Fruit fly (Drosophila melanogaster) whole organism, embryonic: ENCODE results near the gene CG5181.

ENCODE experiments used
- Abd-B ChIP-seq: fragments of 200-800 bp; sonication (Bioruptor generic); optimal IDR thresholded peaks from 2 replicates; lab custom pipeline; 2018; ENCODE audit warnings: missing biosample characterization, mild to moderate bottlenecking, missing genetic modification characterization, moderate library complexity
- CG10431 ChIP-seq: fragments of 200-800 bp; sonication (Bioruptor generic); optimal IDR thresholded peaks from 3 replicates; lab custom pipeline; 2018; ENCODE audit warnings: missing biosample characterization, mild to moderate bottlenecking, missing genetic modification characterization
- CG11456 ChIP-seq: fragments of 200-800 bp; sonication (Bioruptor generic); IDR thresholded peaks from 3 replicates; pipeline ENCODE4 v1.3.6; 2022; ENCODE audit warnings: missing biosample characterization, missing genetic modification characterization
- CG12155 ChIP-seq: fragments of 200-800 bp; sonication (Bioruptor generic); optimal IDR thresholded peaks from 3 replicates; lab custom pipeline; 2016; ENCODE audit warnings: missing biosample characterization, missing genetic modification characterization
- CG15011 ChIP-seq: fragments of 200-800 bp; sonication (Bioruptor generic); optimal IDR thresholded peaks from 3 replicates; lab custom pipeline; 2018; ENCODE audit warnings: missing biosample characterization, mild to moderate bottlenecking, missing genetic modification characterization
- CG15073 ChIP-seq: fragments of 200-800 bp; sonication (Bioruptor generic); optimal IDR thresholded peaks from 2 replicates; lab custom pipeline; 2016; ENCODE audit warnings: missing biosample characterization, missing genetic modification characterization
- CG17328 ChIP-seq: fragments of 200-800 bp; sonication (Bioruptor generic); IDR thresholded peaks from 2 replicates; pipeline ENCODE4 v1.3.6; 2022; ENCODE audit warnings: missing biosample characterization, missing genetic modification characterization
- CG18599 ChIP-seq: fragments of 200-800 bp; sonication (Bioruptor generic); optimal IDR thresholded peaks from 3 replicates; lab custom pipeline; 2017; ENCODE audit warnings: missing biosample characterization, missing genetic modification characterization, mild to moderate bottlenecking, moderate library complexity, missing genetic modification reagents
- CG2120 ChIP-seq: fragments of 200-800 bp; sonication (Bioruptor generic); optimal IDR thresholded peaks from 3 replicates; lab custom pipeline; 2016; ENCODE audit warnings: missing biosample characterization, missing genetic modification characterization
- CG2202 ChIP-seq: fragments of 200-800 bp; sonication (Bioruptor generic); optimal IDR thresholded peaks from 2 replicates; lab custom pipeline; 2018; ENCODE audit warnings: missing biosample characterization, mild to moderate bottlenecking, missing genetic modification characterization
- CG30020 ChIP-seq: fragments of 200-800 bp; optimal IDR thresholded peaks from 2 replicates; lab custom pipeline; 2019; ENCODE audit warnings: missing biosample characterization, mild to moderate bottlenecking, missing genetic modification characterization, moderate library complexity
- CG32767 ChIP-seq: fragments of 200-800 bp; sonication (Bioruptor generic); IDR thresholded peaks from 2 replicates; pipeline ENCODE4 v1.3.6; 2022; ENCODE audit warnings: missing biosample characterization, missing genetic modification characterization
- CG6683 ChIP-seq: fragments of 200-800 bp; sonication (Bioruptor generic); optimal IDR thresholded peaks from 2 replicates; lab custom pipeline; 2017; ENCODE audit warnings: missing biosample characterization, mild to moderate bottlenecking, missing genetic modification characterization, missing genetic modification reagents
- CG6854 ChIP-seq: fragments of 200-800 bp; sonication (Bioruptor generic); optimal IDR thresholded peaks from 3 replicates; lab custom pipeline; 2017; ENCODE audit warnings: missing biosample characterization, mild to moderate bottlenecking, missing genetic modification characterization
- CG9727 ChIP-seq: fragments of 200-800 bp; sonication (Bioruptor generic); optimal IDR thresholded peaks from 3 replicates; lab custom pipeline; 2017; ENCODE audit warnings: missing biosample characterization, mild to moderate bottlenecking, missing genetic modification characterization
- CG9797 ChIP-seq: fragments of 200-800 bp; sonication (Bioruptor generic); optimal IDR thresholded peaks from 3 replicates; lab custom pipeline; 2018; ENCODE audit warnings: missing biosample characterization, mild to moderate bottlenecking, missing genetic modification characterization
- CHES-1-like ChIP-seq: fragments of 200-800 bp; sonication (Bioruptor generic); optimal IDR thresholded peaks from 2 replicates; lab custom pipeline; 2016; ENCODE audit warnings: missing biosample characterization, missing genetic modification characterization
- CTCF ChIP-seq: fragments of 200-800 bp; sonication (Bioruptor generic); optimal IDR thresholded peaks from 2 replicates; lab custom pipeline; 2017; ENCODE audit warnings: missing biosample characterization, mild to moderate bottlenecking, missing genetic modification characterization, moderate library complexity
- Dek ChIP-seq: fragments of 200-800 bp; sonication (Bioruptor generic); optimal IDR thresholded peaks from 3 replicates; lab custom pipeline; 2019; ENCODE audit warnings: missing biosample characterization, mild to moderate bottlenecking, missing genetic modification characterization, moderate library complexity
- ERR ChIP-seq: fragments of 200-800 bp; sonication (Bioruptor generic); optimal IDR thresholded peaks from 2 replicates; lab custom pipeline; 2016; ENCODE audit warnings: missing biosample characterization, missing genetic modification characterization
- Ets97D ChIP-seq: fragments of 200-800 bp; sonication (Bioruptor generic); optimal IDR thresholded peaks from 3 replicates; lab custom pipeline; 2016; ENCODE audit warnings: missing biosample characterization, missing genetic modification characterization
- Hmx ChIP-seq: fragments of 200-800 bp; sonication (Bioruptor generic); optimal IDR thresholded peaks from 2 replicates; lab custom pipeline; 2016; ENCODE audit warnings: missing biosample characterization, missing genetic modification characterization
- Lhr ChIP-seq: fragments of 200-800 bp; sonication (Bioruptor generic); optimal IDR thresholded peaks from 3 replicates; lab custom pipeline; 2017; ENCODE audit warnings: mild to moderate bottlenecking, missing biosample characterization, missing genetic modification reagents, missing genetic modification characterization
- MBD-R2 ChIP-seq: fragments of 200-800 bp; sonication (Bioruptor generic); IDR thresholded peaks from 2 replicates; pipeline ENCODE4 v1.3.6; 2022; ENCODE audit warnings: missing biosample characterization, missing genetic modification characterization
- MTF-1 ChIP-seq: fragments of 200-800 bp; sonication (Bioruptor generic); optimal IDR thresholded peaks from 2 replicates; lab custom pipeline; 2018; ENCODE audit warnings: missing biosample characterization, mild to moderate bottlenecking, missing genetic modification characterization, borderline replicate concordance
- Sox100B ChIP-seq: fragments of 200-800 bp; sonication (Bioruptor generic); optimal IDR thresholded peaks from 3 replicates; lab custom pipeline; 2018; ENCODE audit warnings: missing biosample characterization, mild to moderate bottlenecking, missing genetic modification characterization
- Ssrp ChIP-seq: fragments of 200-800 bp; sonication (Bioruptor generic); optimal IDR thresholded peaks from 2 replicates; lab custom pipeline; 2018; ENCODE audit warnings: missing biosample characterization, mild to moderate bottlenecking, missing genetic modification characterization, moderate library complexity
- br ChIP-seq: fragments of >200 bp; optimal IDR thresholded peaks from 2 replicates; lab custom pipeline; 2017
- chm ChIP-seq: fragments of 200-800 bp; sonication (Bioruptor generic); IDR thresholded peaks from 2 replicates; pipeline ENCODE4 v1.3.6; 2022; ENCODE audit warnings: missing biosample characterization, missing genetic modification characterization
- cwo ChIP-seq: fragments of 200-800 bp; sonication (Bioruptor generic); optimal IDR thresholded peaks from 3 replicates; lab custom pipeline; 2017; ENCODE audit warnings: missing biosample characterization, missing genetic modification characterization, mild to moderate bottlenecking, moderate library complexity, missing genetic modification reagents
- danr ChIP-seq: fragments of 200-800 bp; sonication (Bioruptor generic); IDR thresholded peaks from 2 replicates; pipeline ENCODE4 v1.3.6; 2022; ENCODE audit warnings: missing biosample characterization, missing genetic modification characterization
- ems ChIP-seq: fragments of 200-800 bp; sonication (Bioruptor generic); optimal IDR thresholded peaks from 3 replicates; lab custom pipeline; 2016; ENCODE audit warnings: missing biosample characterization, missing genetic modification characterization
- fd3F ChIP-seq: fragments of 200-800 bp; sonication (Bioruptor generic); optimal IDR thresholded peaks from 2 replicates; lab custom pipeline; 2018; ENCODE audit warnings: missing biosample characterization, mild to moderate bottlenecking, missing genetic modification characterization, moderate library complexity
- fru ChIP-seq: fragments of >200 bp; optimal IDR thresholded peaks from 2 replicates; lab custom pipeline; 2017
- ftz-f1 ChIP-seq: fragments of 200-800 bp; sonication (Bioruptor generic); optimal IDR thresholded peaks from 2 replicates; lab custom pipeline; 2016; ENCODE audit warnings: missing biosample characterization, missing genetic modification characterization
- lab ChIP-seq: fragments of 200-800 bp; sonication (Bioruptor generic); optimal IDR thresholded peaks from 3 replicates; lab custom pipeline; 2017; ENCODE audit warnings: missing biosample characterization, missing genetic modification characterization, mild to moderate bottlenecking, moderate library complexity, missing genetic modification reagents
- luna ChIP-seq: fragments of 200-800 bp; sonication (Bioruptor generic); optimal IDR thresholded peaks from 2 replicates; lab custom pipeline; 2016; ENCODE audit warnings: missing biosample characterization, missing genetic modification characterization
- mirr ChIP-seq: fragments of 200-800 bp; sonication (Bioruptor generic); optimal IDR thresholded peaks from 3 replicates; lab custom pipeline; 2018; ENCODE audit warnings: missing biosample characterization, mild to moderate bottlenecking, missing genetic modification characterization
- nerfin-1 ChIP-seq: fragments of 200-800 bp; sonication (Bioruptor generic); optimal IDR thresholded peaks from 3 replicates; lab custom pipeline; 2019; ENCODE audit warnings: missing biosample characterization, mild to moderate bottlenecking, missing genetic modification characterization, moderate library complexity
- nom ChIP-seq: fragments of 200-800 bp; sonication (Bioruptor generic); optimal IDR thresholded peaks from 2 replicates; lab custom pipeline; 2017; ENCODE audit warnings: missing biosample characterization, missing genetic modification characterization, mild to moderate bottlenecking, moderate library complexity, missing genetic modification reagents
- ro ChIP-seq: fragments of 200-800 bp; sonication (Bioruptor generic); IDR thresholded peaks from 2 replicates; pipeline ENCODE4 v1.3.6; 2022; ENCODE audit warnings: missing biosample characterization, missing genetic modification characterization
- run ChIP-seq: fragments of 200-800 bp; sonication (Bioruptor generic); optimal IDR thresholded peaks from 3 replicates; lab custom pipeline; 2018; ENCODE audit warnings: missing biosample characterization, mild to moderate bottlenecking, missing genetic modification characterization
- scrt ChIP-seq: fragments of 200-800 bp; sonication (Bioruptor generic); optimal IDR thresholded peaks from 2 replicates; lab custom pipeline; 2018; ENCODE audit warnings: missing biosample characterization, mild to moderate bottlenecking, missing genetic modification characterization, moderate library complexity
- sens ChIP-seq: fragments of 200-800 bp; sonication (Bioruptor generic); peaks from one replicate; lab custom pipeline; 2016; ENCODE audit warnings: missing biosample characterization, missing genetic modification characterization
- shn ChIP-seq: fragments of 200-800 bp; sonication (Bioruptor generic); optimal IDR thresholded peaks from 3 replicates; lab custom pipeline; 2016; ENCODE audit warnings: missing biosample characterization, missing genetic modification characterization
- sim ChIP-seq: fragments of 200-800 bp; sonication (Bioruptor generic); IDR thresholded peaks from 2 replicates; pipeline ENCODE4 v1.3.6; 2022; ENCODE audit warnings: missing biosample characterization, missing genetic modification characterization
- tap ChIP-seq: fragments of 200-800 bp; optimal IDR thresholded peaks from 3 replicates; lab custom pipeline; 2019; ENCODE audit warnings: missing biosample characterization, mild to moderate bottlenecking, missing genetic modification characterization, moderate library complexity
- tup ChIP-seq: fragments of 200-800 bp; sonication (Bioruptor generic); optimal IDR thresholded peaks from 2 replicates; lab custom pipeline; 2016; ENCODE audit warnings: missing biosample characterization, mild to moderate bottlenecking, missing genetic modification characterization, moderate library complexity
- vnd ChIP-seq: fragments of 200-800 bp; sonication (Bioruptor generic); IDR thresholded peaks from 3 replicates; pipeline ENCODE4 v1.3.6; 2022; ENCODE audit warnings: missing biosample characterization, missing genetic modification characterization; ENCODE audit not compliant: partially characterized antibody
- zen2 ChIP-seq: fragments of 200-800 bp; sonication (Bioruptor generic); IDR thresholded peaks from 3 replicates; pipeline ENCODE4 v1.3.6; 2022; ENCODE audit warnings: missing biosample characterization, missing genetic modification characterization; ENCODE audit not compliant: partially characterized antibody

The CG5181 gene

dm6 chr2L:7433957-7434736 lies 24.5 kb upstream of the CG5181 start (continued):
- TF ChIP-seq CG17328, result peak; percentile 63
- peak; percentile 29 for TF ChIP-seq CG6683 (GFP tag; lab: Kevin White, UChicago)
- TF ChIP-seq ro, result 0 out of 2 replicates have a peak, but pooled peaks have one; percentile 41
- peak; percentile 88 for TF ChIP-seq CG18599
- peak; percentile 86 for TF ChIP-seq lab (GFP tag; lab: Kevin White, UChicago)
- TF ChIP-seq CG15011 (GFP tag; lab: Kevin White, UChicago), result peak; percentile 50
- TF ChIP-seq Ssrp (tag; lab: Kevin White, UChicago), result peak; percentile 59
- peak; percentile 75; the same call in 1 of the 2 replicates for TF ChIP-seq MBD-R2 (GFP tag; lab: Robert Waterston, UW)
- no peak for TF ChIP-seq MTF-1
- TF ChIP-seq CG15073, result no peak
- peak; percentile 90 for TF ChIP-seq CG2120 (GFP tag; lab: Kevin White, UChicago)
- peak; percentile 82 for TF ChIP-seq mirr (GFP tag; lab: Kevin White, UChicago)
- no peak for TF ChIP-seq CTCF (GFP tag; lab: Kevin White, UChicago)
- no peak for TF ChIP-seq ERR (GFP tag; lab: Kevin White, UChicago)
- peak; percentile 90 for TF ChIP-seq CG11456 (GFP tag; lab: Robert Waterston, UW)
- TF ChIP-seq scrt (GFP tag; lab: Kevin White, UChicago), result peak; percentile 59
- TF ChIP-seq vnd, result no peak
- no peak for TF ChIP-seq CG30020 (tag; lab: Kevin White, UChicago)
- no peak for TF ChIP-seq Lhr (GFP tag; lab: Kevin White, UChicago)
- TF ChIP-seq Ets97D (GFP tag; lab: Kevin White, UChicago), result peak; percentile 19
- no peak for TF ChIP-seq CHES-1-like (GFP tag; lab: Kevin White, UChicago)
- peak; percentile 51; the same call in 1 of the 2 replicates for TF ChIP-seq CG32767 (GFP tag; lab: Robert Waterston, UW)
- TF ChIP-seq zen2, result no peak
- TF ChIP-seq fru (lab: Kevin White, UChicago), result no peak
- TF ChIP-seq CG9797, result no peak
- peak; percentile 73; the same call in 1 of the 2 replicates for TF ChIP-seq chm
- peak; percentile 44 for TF ChIP-seq run
- TF ChIP-seq nom, result no peak
- TF ChIP-seq luna (GFP tag; lab: Kevin White, UChicago), result no peak
- TF ChIP-seq Sox100B (GFP tag; lab: Kevin White, UChicago), result peak; percentile 71
- peak; percentile 19 for TF ChIP-seq ems (GFP tag; lab: Kevin White, UChicago)
- TF ChIP-seq fd3F (GFP tag; lab: Kevin White, UChicago), result peak; percentile 76
- TF ChIP-seq CG10431 (GFP tag; lab: Kevin White, UChicago), result no peak
- peak; percentile 82 for TF ChIP-seq CG9727
- TF ChIP-seq CG12155 (GFP tag; lab: Kevin White, UChicago), result peak; percentile 21
- no peak for TF ChIP-seq ftz-f1 (GFP tag; lab: Kevin White, UChicago)
- TF ChIP-seq sens, result peak; percentile 73
- no peak for TF ChIP-seq Hmx
- peak; percentile 69 for TF ChIP-seq cwo (GFP tag; lab: Kevin White, UChicago)
- no peak for TF ChIP-seq br (lab: Kevin White, UChicago)
- peak; percentile 43; the same call in 1 of the 2 replicates for TF ChIP-seq danr
- no peak for TF ChIP-seq nerfin-1 (tag; lab: Kevin White, UChicago)
- TF ChIP-seq Dek, result peak; percentile 91
- peak; percentile 75 for TF ChIP-seq CG6854
- no peak for TF ChIP-seq CG2202
- TF ChIP-seq Abd-B (GFP tag; lab: Kevin White, UChicago), result peak; percentile 74
- no peak for TF ChIP-seq shn (GFP tag; lab: Kevin White, UChicago)
- no peak for TF ChIP-seq sim (GFP tag; lab: Robert Waterston, UW)
- TF ChIP-seq tup (GFP tag; lab: Kevin White, UChicago), result no peak
- peak; percentile 58 for TF ChIP-seq tap
